Worm (Caenorhabditis elegans) whole organism, L3 larva: Measurements from ENCODE around the gene clec-36.

ENCODE experiments used
- R02D3.7 ChIP-seq: fragments of 150-350 bp; optimal IDR thresholded peaks from 2 replicates; lab custom pipeline; 2014; ENCODE audit warnings: missing biosample characterization, missing genetic modification characterization
- elt-1 ChIP-seq: fragments of 150-350 bp; optimal IDR thresholded peaks from 2 replicates; lab custom pipeline; 2014; ENCODE audit warnings: missing biosample characterization, missing genetic modification characterization
- elt-3 ChIP-seq, 3 experiments: fragments of 150-350 bp in 1 of 3; sonication (generic microtip) in 2 of 3; optimal IDR thresholded peaks; 2 replicates in 2 of 3; 4 replicates in 1 of 3; lab custom pipeline; 2014 to 2017; ENCODE audit warnings: missing biosample characterization in 3 of 3, missing genetic modification characterization in 3 of 3
- fkh-10 ChIP-seq: sonication (generic microtip); optimal IDR thresholded peaks from 2 replicates; lab custom pipeline; 2017; ENCODE audit warnings: missing biosample characterization, missing genetic modification reagents, missing genetic modification characterization
- fos-1 ChIP-seq: fragments of 150-350 bp; optimal IDR thresholded peaks from 2 replicates; lab custom pipeline; 2014; ENCODE audit warnings: missing biosample characterization, missing genetic modification characterization
- jun-1 ChIP-seq: fragments of 150-350 bp; optimal IDR thresholded peaks from 2 replicates; lab custom pipeline; 2014; ENCODE audit warnings: missing biosample characterization, missing genetic modification reagents, missing genetic modification characterization
- snpc-4 ChIP-seq: fragments of 150-350 bp; optimal IDR thresholded peaks from 2 replicates; lab custom pipeline; 2014; ENCODE audit warnings: missing biosample characterization, missing genetic modification characterization

DNA sequence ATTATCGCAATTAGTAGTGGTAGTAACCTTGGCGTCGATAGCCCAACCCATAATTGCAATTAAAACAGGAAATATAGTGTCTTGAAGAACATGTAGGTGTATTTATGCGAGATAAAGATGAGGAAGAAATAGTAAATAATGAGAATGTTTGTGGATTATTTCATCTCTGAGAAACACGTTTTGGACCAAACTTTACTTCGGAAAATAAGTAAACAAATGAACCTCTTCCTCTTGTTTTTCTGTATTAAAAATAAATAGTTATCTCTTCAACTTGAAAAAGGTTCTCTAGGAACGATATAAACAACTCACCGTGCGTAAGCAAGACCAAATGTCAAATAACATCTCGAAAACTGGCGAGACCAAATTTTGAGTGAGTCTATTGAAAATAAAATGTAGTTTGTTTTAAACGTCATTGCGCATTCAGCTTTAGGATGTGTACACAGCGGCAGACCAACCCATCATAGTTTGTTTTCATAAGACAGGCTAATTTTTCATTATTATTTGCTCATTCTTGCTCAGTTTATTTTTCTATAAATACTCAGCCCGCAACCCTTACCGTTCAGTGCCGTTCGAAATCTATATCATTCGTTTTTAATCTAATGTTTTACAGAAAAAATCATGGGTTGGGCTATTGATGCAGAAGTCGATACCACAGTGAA, 34.0 kb upstream of the clec-36 start, which contains the start of the genes F09C6.11 and F09C6.12:
- TF ChIP-seq elt-3 (tag; optimal IDR thresholded peaks at IDR 0.05; lab: Kevin White, UChicago), result no peak
- TF ChIP-seq elt-1 (tag; lab: Kevin White, UChicago), result no peak
- TF ChIP-seq jun-1, result no peak
- TF ChIP-seq fos-1 (tag; lab: Kevin White, UChicago), result no peak
- TF ChIP-seq R02D3.7 (tag; lab: Kevin White, UChicago), result no peak
- TF ChIP-seq snpc-4, result no peak
- no peak for TF ChIP-seq fkh-10 (GFP tag; lab: Kevin White, UChicago)
